Worm (Caenorhabditis elegans) whole organism, L4 larva: ENCODE data around the gene T14B4.3.

Source experiments
- dpl-1 ChIP-seq: fragments of 150-350 bp; optimal IDR thresholded peaks from 2 replicates; lab custom pipeline; 2014; ENCODE audit warnings: missing biosample characterization, missing genetic modification reagents, missing genetic modification characterization
- egl-27 ChIP-seq: sonication (generic microtip); optimal IDR thresholded peaks from 3 replicates; lab custom pipeline; 2017; ENCODE audit warnings: missing biosample characterization, missing genetic modification reagents, missing genetic modification characterization
- nhr-42 ChIP-seq: fragments of 200-800 bp; sonication (Bioruptor generic); IDR thresholded peaks from 2 replicates; pipeline ENCODE4 v1.3.6; 2022; ENCODE audit warnings: missing genetic modification characterization, missing compliant biosample characterization
- nhr-6 ChIP-seq: fragments of 150-350 bp; optimal IDR thresholded peaks from 2 replicates; lab custom pipeline; 2014; ENCODE audit warnings: missing biosample characterization, missing genetic modification characterization
- pha-4 ChIP-seq, 2 experiments: fragments of 150-350 bp in 1 of 2; fragments of 200-800 bp in 1 of 2; sonication (Bioruptor generic) in 1 of 2; IDR thresholded peaks in 1 of 2; optimal IDR thresholded peaks in 1 of 2; 2 replicates each; pipeline versions ENCODE4 v1.3.6 to Lab custom; 2014 to 2022; ENCODE audit warnings: missing genetic modification characterization in 2 of 2, missing genetic modification reagents in 2 of 2, missing biosample characterization in 1 of 2, missing compliant biosample characterization in 1 of 2
- rbr-2 ChIP-seq: sonication (generic microtip); optimal IDR thresholded peaks from 2 replicates; lab custom pipeline; 2016; ENCODE audit warnings: missing genotype, missing genetic modification characterization, missing compliant biosample characterization
- unc-130 ChIP-seq: sonication (generic microtip); optimal IDR thresholded peaks from 2 replicates; lab custom pipeline; 2016; ENCODE audit warnings: missing genetic modification reagents, missing genetic modification characterization, missing compliant biosample characterization

ce11 chrII:6741428-6741827 is 6.7 kb downstream of the T14B4.3 start, which contains the start of gene exos-8:
- TF ChIP-seq dpl-1 (GFP tag; lab: Kevin White, UChicago) (peak; percentile 55), egl-27 (tag; lab: Kevin White, UChicago) (no peak), pha-4 (GFP tag; IDR thresholded peaks at IDR 0.05; lab: Robert Waterston, UW) (no peak), pha-4 (tag; optimal IDR thresholded peaks at IDR 0.05; lab: Kevin White, UChicago) (no peak), rbr-2 (tag; lab: Kevin White, UChicago) (peak; percentile 65), nhr-6 (tag; lab: Kevin White, UChicago) (no peak), nhr-42 (no peak), unc-130 (GFP tag; lab: Kevin White, UChicago) (peak; percentile 95)
